Fruit fly (Drosophila melanogaster): ENCODE data around the gene if.

The if gene

DNA sequence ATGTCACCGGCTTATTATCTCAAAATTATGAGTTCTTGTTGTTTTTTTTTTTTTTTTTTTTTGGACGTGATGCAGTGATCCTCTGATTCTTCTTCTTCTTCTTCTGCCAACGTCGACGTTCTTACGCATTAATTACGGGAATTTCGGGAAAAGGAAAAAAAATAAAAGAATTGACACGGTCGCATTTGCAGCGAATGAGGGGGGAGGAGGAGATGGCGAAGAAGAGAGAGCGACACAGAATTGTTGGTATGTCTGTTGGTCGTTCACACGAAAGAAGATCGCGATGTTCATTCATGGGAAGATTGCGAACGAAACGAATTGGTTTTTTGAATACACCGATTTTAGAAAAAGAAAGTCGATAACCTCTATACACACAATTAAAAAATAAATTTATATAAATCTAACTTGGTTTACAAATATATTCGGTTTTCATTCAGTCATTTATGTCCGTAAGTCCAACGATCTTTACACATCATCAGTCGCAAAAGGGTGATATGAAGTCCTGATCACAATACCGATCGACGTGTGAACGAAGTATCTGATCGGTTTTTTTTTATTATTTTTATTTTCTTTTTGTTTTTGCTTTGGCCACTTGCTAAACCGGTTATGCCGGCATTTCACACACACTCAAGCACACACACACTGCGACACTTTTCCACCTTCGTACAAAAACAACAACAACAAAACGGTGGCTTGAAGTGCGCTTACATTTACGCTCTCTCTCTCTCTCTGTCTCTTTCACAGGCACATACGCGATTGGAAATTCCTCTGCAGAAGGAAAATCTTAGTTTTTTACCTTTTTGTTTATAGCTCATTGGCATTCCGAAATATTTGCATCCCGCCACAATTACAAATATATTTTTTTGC lies 32.3 kb downstream of the if start (continued):
- peak; percentile 50 for TF ChIP-seq gro (GFP tag; optimal IDR thresholded peaks at IDR 0.05)
- TF ChIP-seq fu2 (GFP tag; optimal IDR thresholded peaks at IDR 0.05) = no peak
- TF ChIP-seq Six4 (GFP tag; optimal IDR thresholded peaks at IDR 0.05) = peak; percentile 48
- TF ChIP-seq schlank (tag; optimal IDR thresholded peaks at IDR 0.05) = peak; percentile 16
- TF ChIP-seq CG2116 (GFP tag; optimal IDR thresholded peaks at IDR 0.05) = peak; percentile 42
- TF ChIP-seq Ssrp (tag; optimal IDR thresholded peaks at IDR 0.05) = peak; percentile 82
- peak; percentile 26; the same call in 1 of the 2 replicates for TF ChIP-seq wor (GFP tag; IDR thresholded peaks at IDR 0.05)
- TF ChIP-seq NC2α (GFP tag; optimal IDR thresholded peaks at IDR 0.05) = no peak
- TF ChIP-seq aop (GFP tag; IDR thresholded peaks at IDR 0.05) = no peak
- TF ChIP-seq CG14667 (GFP tag; IDR thresholded peaks at IDR 0.05) = no peak
- no peak for TF ChIP-seq fd102C (GFP tag; optimal IDR thresholded peaks at IDR 0.05)
- no peak for TF ChIP-seq CG8089 (GFP tag; optimal IDR thresholded peaks at IDR 0.05)
- no peak for TF ChIP-seq CG7963 (GFP tag; IDR thresholded peaks at IDR 0.05; ENCODE audit: partially characterized antibody)
- 0 out of 2 replicates have a peak, but pooled peaks have one; percentile 20 for TF ChIP-seq CG31224 (GFP tag; IDR thresholded peaks at IDR 0.05)
- no peak for TF ChIP-seq CG10959 (GFP tag; IDR thresholded peaks at IDR 0.05)
- TF ChIP-seq CG4424 (GFP tag; optimal IDR thresholded peaks at IDR 0.05) = peak; percentile 71
- peak; percentile 54 for TF ChIP-seq bcd (GFP tag; optimal IDR thresholded peaks at IDR 0.05)
- no peak for TF ChIP-seq NC2β (GFP tag; optimal IDR thresholded peaks at IDR 0.05)
- peak; percentile 53 for TF ChIP-seq CG18476 (GFP tag; optimal IDR thresholded peaks at IDR 0.05)
- 0 out of 2 replicates have a peak, but pooled peaks have one; percentile 8 for TF ChIP-seq dimm (GFP tag; IDR thresholded peaks at IDR 0.05)
- no peak for TF ChIP-seq usp (GFP tag; optimal IDR thresholded peaks at IDR 0.05)
- TF ChIP-seq CG2202 (tag; optimal IDR thresholded peaks at IDR 0.05) = peak; percentile 35
- no peak for TF ChIP-seq toy (GFP tag; IDR thresholded peaks at IDR 0.05)
- TF ChIP-seq CkIIα-i1 (GFP tag; IDR thresholded peaks at IDR 0.05) = no peak
- TF ChIP-seq CG2120 (GFP tag; optimal IDR thresholded peaks at IDR 0.05) = peak; percentile 45
- TF ChIP-seq CG9817 (tag; optimal IDR thresholded peaks at IDR 0.05) = peak; percentile 56
- no peak for TF ChIP-seq CG17912 (GFP tag; optimal IDR thresholded peaks at IDR 0.05)
- no peak for TF ChIP-seq sim (GFP tag; IDR thresholded peaks at IDR 0.05)
- peak; percentile 63 for TF ChIP-seq CG11723 (GFP tag; optimal IDR thresholded peaks at IDR 0.05)

DNA sequence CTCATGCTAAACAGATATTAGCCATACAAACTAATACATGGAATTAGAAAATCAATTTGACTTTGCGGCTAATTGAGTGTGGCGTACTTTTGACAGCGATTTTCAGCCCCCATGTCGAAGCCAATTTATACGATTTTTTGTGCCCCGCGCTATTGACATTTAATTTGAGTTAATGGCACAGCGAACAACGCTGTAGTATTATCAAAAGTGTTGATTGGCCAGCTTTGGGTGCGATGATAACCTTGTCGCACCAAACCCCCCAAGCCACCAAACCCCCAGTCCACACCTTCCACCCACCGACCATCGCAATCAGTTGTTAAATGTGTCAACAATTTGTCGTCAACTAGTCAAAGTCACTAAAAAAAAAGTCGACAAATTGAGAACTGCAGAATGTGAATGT lies 33.9 kb downstream of the if start:
- TF ChIP-seq Antp (GFP tag; optimal IDR thresholded peaks at IDR 0.05) (no peak), CG10462 (GFP tag; optimal IDR thresholded peaks at IDR 0.05) (no peak), gem (tag; optimal IDR thresholded peaks at IDR 0.05) (no peak), CG8765 (GFP tag; IDR thresholded peaks at IDR 0.05) (no peak), CG3163 (GFP tag; optimal IDR thresholded peaks at IDR 0.05) (no peak), CG8290 (GFP tag; optimal IDR thresholded peaks at IDR 0.05) (no peak), CG8290 (tag; optimal IDR thresholded peaks at IDR 0.05) (peak in 1 of 2 experiments; percentile 4), CG6689 (GFP tag; IDR thresholded peaks at IDR 0.05) (no peak), CG12219 (GFP tag; optimal IDR thresholded peaks at IDR 0.05) (no peak), CG14860 (GFP tag; IDR thresholded peaks at IDR 0.05; ENCODE audit: partially characterized antibody) (no peak), tio (GFP tag; optimal IDR thresholded peaks at IDR 0.05) (no peak), exex (tag; optimal IDR thresholded peaks at IDR 0.05) (peak; percentile 80), CG10565 (GFP tag; optimal IDR thresholded peaks at IDR 0.05) (no peak), crol (GFP tag; IDR thresholded peaks at IDR 0.05) (peak; percentile 51), Nf-YC (tag; optimal IDR thresholded peaks at IDR 0.05) (peak; percentile 46), sug (tag; optimal IDR thresholded peaks at IDR 0.05) (peak; percentile 68), mirr (GFP tag; optimal IDR thresholded peaks at IDR 0.05) (peak; percentile 20), CG17186 (GFP tag; optimal IDR thresholded peaks at IDR 0.05) (no peak), CG6791 (GFP tag; IDR thresholded peaks at IDR 0.05; ENCODE audit: partially characterized antibody) (no peak), Mrtf (GFP tag; IDR thresholded peaks at IDR 0.05) (no peak), CG3726 (GFP tag; IDR thresholded peaks at IDR 0.05) (no peak), CG2199 (GFP tag; IDR thresholded peaks at IDR 0.05) (0 out of 3 replicates have a peak, but pooled peaks have one; percentile 17), CG11398 (GFP tag; optimal IDR thresholded peaks at IDR 0.05) (no peak)
